Worm (Caenorhabditis elegans): ENCODE results near the gene F14H8.2.

Gene F14H8.2

ce11 chrV:15001536-15001935 is 18.6 kb downstream of the F14H8.2 start:
- TF ChIP-seq crh-2 (tag; optimal IDR thresholded peaks at IDR 0.05) (no peak), lin-13 (GFP tag; optimal IDR thresholded peaks at IDR 0.05) (no peak), lin-11 (tag; optimal IDR thresholded peaks at IDR 0.05) (no peak), ztf-11 (tag; optimal IDR thresholded peaks at IDR 0.05) (no peak), peb-1 (tag; optimal IDR thresholded peaks at IDR 0.05) (no peak), nhr-77 (tag; optimal IDR thresholded peaks at IDR 0.05) (no peak), sma-3 (GFP tag; optimal IDR thresholded peaks at IDR 0.05) (no peak), egl-27 (tag; optimal IDR thresholded peaks at IDR 0.05) (no peak), sma-9 (GFP tag; optimal IDR thresholded peaks at IDR 0.05) (no peak), sma-9 (tag; optimal IDR thresholded peaks at IDR 0.05) (no peak), gmeb-1 (tag; optimal IDR thresholded peaks at IDR 0.05) (no peak), unc-55 (GFP tag; optimal IDR thresholded peaks at IDR 0.05) (no peak), elt-1 (tag; optimal IDR thresholded peaks at IDR 0.05) (no peak), blmp-1 (tag; optimal IDR thresholded peaks at IDR 0.05; ENCODE audit: insufficient read depth) (no peak), ama-1 (optimal IDR thresholded peaks at IDR 0.05) (no peak)

ce11 chrV:15000055-15000704 is 19.9 kb downstream of the F14H8.2 start, which contains the start of gene rps-16:
Gene rps-16, minus strand, starts transcription at chrV:15000541.
- TF ChIP-seq mbf-1 (tag; optimal IDR thresholded peaks at IDR 0.05) (no peak), fos-1 (tag; optimal IDR thresholded peaks at IDR 0.05) (no peak), zag-1 (tag; optimal IDR thresholded peaks at IDR 0.05) (no peak), nhr-237 (tag; optimal IDR thresholded peaks at IDR 0.05) (no peak)

ce11 chrV:14999485-15000023 is 20.6 kb downstream of the F14H8.2 start, which contains the start of gene T01C3.11:
Gene T01C3.11, plus strand, starts transcription at chrV:14999535.
- TF ChIP-seq lin-13 (GFP tag; optimal IDR thresholded peaks at IDR 0.05) (no peak), ZK546.5 (tag; optimal IDR thresholded peaks at IDR 0.05) (no peak), crh-2 (tag; optimal IDR thresholded peaks at IDR 0.05) (no peak), ztf-11 (tag; optimal IDR thresholded peaks at IDR 0.05) (no peak), alr-1 (tag; optimal IDR thresholded peaks at IDR 0.05) (no peak), F13H6.1 (tag; optimal IDR thresholded peaks at IDR 0.05) (no peak), aly-2 (tag; optimal IDR thresholded peaks at IDR 0.05) (no peak), dmd-4 (tag; optimal IDR thresholded peaks at IDR 0.05) (no peak), ceh-82 (tag; optimal IDR thresholded peaks at IDR 0.05) (no peak), nhr-11 (tag; optimal IDR thresholded peaks at IDR 0.05) (no peak), ztf-4 (tag; optimal IDR thresholded peaks at IDR 0.05) (no peak), ceh-16 (tag; optimal IDR thresholded peaks at IDR 0.05) (no peak), peb-1 (tag; optimal IDR thresholded peaks at IDR 0.05) (no peak), fos-1 (tag; optimal IDR thresholded peaks at IDR 0.05) (no peak), unc-39 (tag; optimal IDR thresholded peaks at IDR 0.05) (no peak), elt-1 (tag; optimal IDR thresholded peaks at IDR 0.05) (no peak)

- TF ChIP-seq nhr-12 (tag; optimal IDR thresholded peaks at IDR 0.05) (no peak), sma-3 (GFP tag; optimal IDR thresholded peaks at IDR 0.05) (no peak), sma-9 (GFP tag; optimal IDR thresholded peaks at IDR 0.05) (no peak), sma-9 (tag; optimal IDR thresholded peaks at IDR 0.05) (no peak), lin-13 (GFP tag; optimal IDR thresholded peaks at IDR 0.05) (no peak), nhr-129 (tag; optimal IDR thresholded peaks at IDR 0.05) (no peak), unc-39 (tag; optimal IDR thresholded peaks at IDR 0.05) (no peak)
Observed at ce11 chrV:14996236-14996635, 23.9 kb downstream of the F14H8.2 start, which contains the start of gene irld-14. Gene irld-14, plus strand, starts transcription at chrV:14996536.

ce11 chrV:14993620-14994019 is 26.5 kb downstream of the F14H8.2 start, which contains the start of gene fil-1:
Gene fil-1, plus strand, starts transcription at chrV:14993838.
- TF ChIP-seq fos-1 (tag; optimal IDR thresholded peaks at IDR 0.05) (peak; percentile 40), nhr-237 (tag; optimal IDR thresholded peaks at IDR 0.05) (no peak), sma-9 (GFP tag; optimal IDR thresholded peaks at IDR 0.05) (peak; percentile 60), sma-9 (tag; optimal IDR thresholded peaks at IDR 0.05) (no peak), nhr-23 (tag; optimal IDR thresholded peaks at IDR 0.05) (no peak), snpc-4 (tag; optimal IDR thresholded peaks at IDR 0.05) (no peak)

Data from whole organism, L2 larva.